Worm (Caenorhabditis elegans) whole organism, midembryonic: ENCODE data around the gene R08A2.9.

ENCODE experiments used
- T22C8.4 ChIP-seq: fragments of 200-800 bp; sonication (Bioruptor generic); IDR thresholded peaks from 2 replicates; pipeline ENCODE4 v1.3.6; 2022; ENCODE audit warnings: missing genetic modification characterization, missing compliant biosample characterization
- cog-1 ChIP-seq: sonication (generic microtip); optimal IDR thresholded peaks from 2 replicates; lab custom pipeline; 2016; ENCODE audit warnings: missing genetic modification characterization, missing compliant biosample characterization
- flt-1 ChIP-seq: fragments of 200-800 bp; sonication (Bioruptor generic); IDR thresholded peaks from 2 replicates; pipeline ENCODE4 v1.3.6; 2022; ENCODE audit warnings: missing genetic modification characterization, missing compliant biosample characterization
- klf-2 ChIP-seq: fragments of 200-800 bp; sonication (Bioruptor generic); conservative IDR thresholded peaks from 2 replicates; pipeline ENCODE4 v1.3.6; 2022; ENCODE audit warnings: missing genetic modification reagents, missing genetic modification characterization, missing compliant biosample characterization
- ref-1 ChIP-seq: fragments of 200-800 bp; sonication (Bioruptor generic); conservative IDR thresholded peaks from 2 replicates; pipeline ENCODE4 v1.3.6; 2022; ENCODE audit warnings: missing genetic modification reagents, missing genetic modification characterization, missing compliant biosample characterization
- tab-1 ChIP-seq: fragments of 200-800 bp; sonication (Bioruptor generic); IDR thresholded peaks from 2 replicates; pipeline ENCODE4 v1.3.6; 2022; ENCODE audit warnings: missing genetic modification characterization, missing compliant biosample characterization
- ztf-23 ChIP-seq: fragments of 200-800 bp; sonication (Bioruptor generic); IDR thresholded peaks from 2 replicates; pipeline ENCODE4 v1.3.6; 2022; ENCODE audit warnings: missing genetic modification reagents, missing genetic modification characterization, missing compliant biosample characterization
- ztf-29 ChIP-seq: fragments of 200-800 bp; sonication (Bioruptor generic); IDR thresholded peaks from 2 replicates; pipeline ENCODE4 v1.3.6; 2022; ENCODE audit warnings: missing genetic modification reagents, missing genetic modification characterization, missing compliant biosample characterization

ce11 chrV:14682870-14683269, 25.2 kb upstream of the R08A2.9 start:
- TF ChIP-seq cog-1, result no peak
- TF ChIP-seq flt-1, result no peak
- no peak for TF ChIP-seq T22C8.4 (GFP tag; lab: Robert Waterston, UW)
- no peak for TF ChIP-seq klf-2
- TF ChIP-seq ref-1 (GFP tag; lab: Robert Waterston, UW), result no peak
- no peak for TF ChIP-seq ztf-29 (GFP tag; lab: Robert Waterston, UW)
- no peak for TF ChIP-seq ztf-23 (GFP tag; lab: Robert Waterston, UW)
- TF ChIP-seq tab-1 (GFP tag; lab: Robert Waterston, UW), result no peak
